Fruit fly (Drosophila melanogaster) whole organism, embryonic: ENCODE measurements around the gene Prosbeta2R2.

Source experiments
- Adf1 ChIP-seq: fragments of 200-800 bp; sonication (Bioruptor generic); IDR thresholded peaks from 2 replicates; pipeline ENCODE4 v1.3.6; 2022; ENCODE audit warnings: missing biosample characterization, missing genetic modification characterization
- Awh ChIP-seq: fragments of 200-800 bp; sonication (Bioruptor generic); IDR thresholded peaks from 2 replicates; pipeline ENCODE4, ENCODE4 v1.3.6; 2022; ENCODE audit warnings: missing biosample characterization, missing genetic modification characterization
- Bgb ChIP-seq: fragments of 200-800 bp; sonication (Bioruptor generic); IDR thresholded peaks from 2 replicates; pipeline ENCODE4 v1.3.6; 2022; ENCODE audit warnings: missing biosample characterization, missing genetic modification characterization; ENCODE audit not compliant: partially characterized antibody
- Blimp-1 ChIP-seq: fragments of 200-800 bp; sonication (Bioruptor generic); optimal IDR thresholded peaks from 3 replicates; lab custom pipeline; 2018; ENCODE audit warnings: missing biosample characterization, missing genetic modification characterization, mild to moderate bottlenecking, moderate library complexity, missing genetic modification reagents
- BtbVII ChIP-seq: fragments of 200-800 bp; sonication (Bioruptor generic); optimal IDR thresholded peaks from 3 replicates; lab custom pipeline; 2017; ENCODE audit warnings: missing biosample characterization, mild to moderate bottlenecking, missing genetic modification characterization
- CG10274 ChIP-seq: fragments of 200-800 bp; sonication (Bioruptor generic); optimal IDR thresholded peaks from 3 replicates; lab custom pipeline; 2017; ENCODE audit warnings: missing biosample characterization, mild to moderate bottlenecking, missing genetic modification characterization
- CG10366 ChIP-seq: fragments of 200-800 bp; sonication (Bioruptor generic); IDR thresholded peaks from 2 replicates; pipeline ENCODE4 v1.3.6; 2022; ENCODE audit warnings: missing biosample characterization, missing genetic modification characterization
- CG11247 ChIP-seq: fragments of 200-800 bp; sonication (Bioruptor generic); IDR thresholded peaks from 2 replicates; pipeline ENCODE4 v1.3.6; 2022; ENCODE audit warnings: missing biosample characterization, missing genetic modification characterization
- CG12769 ChIP-seq: fragments of 200-800 bp; sonication (Bioruptor generic); optimal IDR thresholded peaks from 2 replicates; lab custom pipeline; 2019; ENCODE audit warnings: missing biosample characterization, mild to moderate bottlenecking, missing genetic modification characterization, moderate library complexity
- CG1529 ChIP-seq: fragments of 200-800 bp; sonication (Bioruptor generic); optimal IDR thresholded peaks from 3 replicates; lab custom pipeline; 2018; ENCODE audit warnings: missing biosample characterization, missing genetic modification characterization
- CG1832 ChIP-seq: fragments of 200-800 bp; sonication (Bioruptor generic); optimal IDR thresholded peaks from 2 replicates; lab custom pipeline; 2017; ENCODE audit warnings: missing biosample characterization, mild to moderate bottlenecking, missing genetic modification characterization, inconsistent platforms
- CG31388 ChIP-seq: fragments of 200-800 bp; sonication (Bioruptor generic); optimal IDR thresholded peaks from 2 replicates; lab custom pipeline; 2016; ENCODE audit warnings: missing biosample characterization, missing genetic modification characterization
- CG32767 ChIP-seq: fragments of 200-800 bp; sonication (Bioruptor generic); IDR thresholded peaks from 2 replicates; pipeline ENCODE4 v1.3.6; 2022; ENCODE audit warnings: missing biosample characterization, missing genetic modification characterization
- CG34376 ChIP-seq: fragments of 200-800 bp; sonication (Bioruptor generic); optimal IDR thresholded peaks from 2 replicates; lab custom pipeline; 2018; ENCODE audit warnings: missing biosample characterization, mild to moderate bottlenecking, missing genetic modification characterization
- CG3995 ChIP-seq: fragments of 200-800 bp; sonication (Bioruptor generic); optimal IDR thresholded peaks from 3 replicates; lab custom pipeline; 2016; ENCODE audit warnings: missing biosample characterization, missing genetic modification characterization
- CG42726 ChIP-seq: fragments of 200-800 bp; sonication (Bioruptor generic); IDR thresholded peaks from 2 replicates; pipeline ENCODE4 v1.3.6; 2022; ENCODE audit warnings: missing biosample characterization, missing genetic modification characterization; ENCODE audit not compliant: partially characterized antibody
- CG6765 ChIP-seq: fragments of 200-800 bp; sonication (Bioruptor generic); optimal IDR thresholded peaks from 3 replicates; lab custom pipeline; 2017; ENCODE audit warnings: missing biosample characterization, mild to moderate bottlenecking, missing genetic modification characterization
- CG7745 ChIP-seq: fragments of 200-800 bp; sonication (Bioruptor generic); optimal IDR thresholded peaks from 2 replicates; lab custom pipeline; 2018; ENCODE audit warnings: missing biosample characterization, mild to moderate bottlenecking, missing genetic modification characterization, moderate library complexity
- CG8281 ChIP-seq: fragments of 200-800 bp; sonication (Bioruptor generic); optimal IDR thresholded peaks from 2 replicates; lab custom pipeline; 2018; ENCODE audit warnings: missing biosample characterization, mild to moderate bottlenecking, missing genetic modification characterization, moderate library complexity
- CG8478 ChIP-seq: fragments of >200 bp; optimal IDR thresholded peaks from 2 replicates; lab custom pipeline; 2018
- CG9437 ChIP-seq: fragments of 200-800 bp; sonication (Bioruptor generic); optimal IDR thresholded peaks from 2 replicates; lab custom pipeline; 2018; ENCODE audit warnings: missing biosample characterization, mild to moderate bottlenecking, missing genetic modification characterization
- Doc3 ChIP-seq: fragments of 200-800 bp; sonication (Bioruptor generic); IDR thresholded peaks from 3 replicates; pipeline ENCODE4 v1.3.6; 2022; ENCODE audit warnings: missing biosample characterization, missing genetic modification characterization; ENCODE audit not compliant: partially characterized antibody
- Eip74EF ChIP-seq, 2 experiments: fragments of 200-800 bp in 1 of 2; fragments of >200 bp in 1 of 2; sonication (Bioruptor generic) in 1 of 2; optimal IDR thresholded peaks; 2 replicates each; lab custom pipeline; 2017 to 2019; ENCODE audit warnings: missing biosample characterization in 2 of 2, missing genetic modification characterization in 2 of 2, mild to moderate bottlenecking in 1 of 2, moderate library complexity in 1 of 2
- Gug ChIP-seq: fragments of 200-800 bp; sonication (Bioruptor generic); IDR thresholded peaks from 4 replicates; pipeline ENCODE4 v1.3.6; 2022; ENCODE audit warnings: missing biosample characterization, missing genetic modification characterization
- HHEX ChIP-seq: fragments of 200-800 bp; sonication (Bioruptor generic); optimal IDR thresholded peaks from 3 replicates; lab custom pipeline; 2017; ENCODE audit warnings: missing biosample characterization, mild to moderate bottlenecking, missing genetic modification characterization, missing genetic modification reagents
- Hmx ChIP-seq: fragments of 200-800 bp; sonication (Bioruptor generic); optimal IDR thresholded peaks from 2 replicates; lab custom pipeline; 2016; ENCODE audit warnings: missing biosample characterization, missing genetic modification characterization
- Hr3 ChIP-seq: fragments of 200-800 bp; sonication (Bioruptor generic); optimal IDR thresholded peaks from 3 replicates; lab custom pipeline; 2016; ENCODE audit warnings: missing biosample characterization, missing genetic modification characterization
- Nf-YA ChIP-seq: fragments of 200-800 bp; sonication (Bioruptor generic); IDR thresholded peaks from 2 replicates; pipeline ENCODE4 v1.3.6; 2022; ENCODE audit warnings: missing biosample characterization, missing genetic modification characterization
- Opbp ChIP-seq: fragments of 200-800 bp; sonication (Bioruptor generic); IDR thresholded peaks from 3 replicates; pipeline ENCODE4 v1.3.6; 2022; ENCODE audit warnings: missing biosample characterization, missing genetic modification characterization; ENCODE audit not compliant: partially characterized antibody
- Poxn ChIP-seq: fragments of 200-800 bp; sonication (Bioruptor generic); IDR thresholded peaks from 2 replicates; pipeline ENCODE4 v1.3.6; 2022; ENCODE audit warnings: missing biosample characterization, missing genetic modification characterization
- Usf ChIP-seq: fragments of 200-800 bp; sonication (Bioruptor generic); optimal IDR thresholded peaks from 2 replicates; lab custom pipeline; 2017; ENCODE audit warnings: missing genotype, missing biosample characterization, missing genetic modification characterization
- corto ChIP-seq: fragments of 200-800 bp; sonication (Bioruptor generic); optimal IDR thresholded peaks from 2 replicates; lab custom pipeline; 2016; ENCODE audit warnings: missing biosample characterization, mild to moderate bottlenecking, missing genetic modification characterization, moderate library complexity
- dati ChIP-seq: fragments of 200-800 bp; sonication (Bioruptor generic); IDR thresholded peaks from 2 replicates; pipeline ENCODE4 v1.3.6; 2022; ENCODE audit warnings: missing biosample characterization, missing genetic modification characterization
- exex ChIP-seq: fragments of 200-800 bp; sonication (Bioruptor generic); optimal IDR thresholded peaks from 4 replicates; lab custom pipeline; 2018; ENCODE audit warnings: missing biosample characterization, mild to moderate bottlenecking, missing genetic modification characterization, moderate library complexity
- fd102C ChIP-seq: fragments of 200-800 bp; sonication (Bioruptor generic); optimal IDR thresholded peaks from 2 replicates; lab custom pipeline; 2018; ENCODE audit warnings: missing biosample characterization, mild to moderate bottlenecking, missing genetic modification characterization, moderate library complexity
- gsb-n ChIP-seq: fragments of 200-800 bp; sonication (Bioruptor generic); optimal IDR thresholded peaks from 3 replicates; lab custom pipeline; 2018; ENCODE audit warnings: missing biosample characterization, mild to moderate bottlenecking, missing genetic modification characterization
- ham ChIP-seq: fragments of 200-800 bp; sonication (Bioruptor generic); IDR thresholded peaks from 2 replicates; pipeline ENCODE4 v1.3.6; 2022; ENCODE audit warnings: missing biosample characterization, missing genetic modification characterization
- jumu ChIP-seq: fragments of 200-800 bp; sonication (Bioruptor generic); optimal IDR thresholded peaks from 3 replicates; lab custom pipeline; 2016; ENCODE audit warnings: missing biosample characterization, missing genetic modification characterization
- kay ChIP-seq: fragments of 200-800 bp; sonication (Bioruptor generic); optimal IDR thresholded peaks from 2 replicates; lab custom pipeline; 2016; ENCODE audit warnings: missing biosample characterization, missing genetic modification characterization
- lola ChIP-seq, 3 experiments: fragments of >200 bp in 2 of 3; fragments of 200-800 bp in 1 of 3; sonication (Bioruptor generic) in 1 of 3; optimal IDR thresholded peaks; 2 replicates each; lab custom pipeline; 2017 to 2019; ENCODE audit warnings: missing biosample characterization in 3 of 3, missing genetic modification characterization in 3 of 3, mild to moderate bottlenecking in 1 of 3, moderate library complexity in 1 of 3
- nerfin-2 ChIP-seq: fragments of 200-800 bp; sonication (Bioruptor generic); IDR thresholded peaks from 2 replicates; pipeline ENCODE4 v1.3.6; 2022; ENCODE audit warnings: missing biosample characterization, missing genetic modification characterization; ENCODE audit not compliant: partially characterized antibody
- pnt ChIP-seq: fragments of 200-800 bp; sonication (Bioruptor generic); optimal IDR thresholded peaks from 3 replicates; lab custom pipeline; 2016; ENCODE audit warnings: missing biosample characterization, missing genetic modification characterization
- repo ChIP-seq: fragments of 200-800 bp; sonication (Bioruptor generic); optimal IDR thresholded peaks from 2 replicates; lab custom pipeline; 2016; ENCODE audit warnings: missing biosample characterization, missing genetic modification characterization
- sd ChIP-seq: fragments of 200-800 bp; sonication (Bioruptor generic); optimal IDR thresholded peaks from 3 replicates; lab custom pipeline; 2018; ENCODE audit warnings: missing biosample characterization, mild to moderate bottlenecking, missing genetic modification characterization, moderate library complexity
- sim ChIP-seq: fragments of 200-800 bp; sonication (Bioruptor generic); IDR thresholded peaks from 2 replicates; pipeline ENCODE4 v1.3.6; 2022; ENCODE audit warnings: missing biosample characterization, missing genetic modification characterization
- sqz ChIP-seq: fragments of 200-800 bp; sonication (Bioruptor generic); optimal IDR thresholded peaks from 3 replicates; lab custom pipeline; 2018; ENCODE audit warnings: missing biosample characterization, mild to moderate bottlenecking, missing genetic modification characterization
- vnd ChIP-seq: fragments of 200-800 bp; sonication (Bioruptor generic); IDR thresholded peaks from 3 replicates; pipeline ENCODE4 v1.3.6; 2022; ENCODE audit warnings: missing biosample characterization, missing genetic modification characterization; ENCODE audit not compliant: partially characterized antibody

Prosbeta2R2 gene

DNA sequence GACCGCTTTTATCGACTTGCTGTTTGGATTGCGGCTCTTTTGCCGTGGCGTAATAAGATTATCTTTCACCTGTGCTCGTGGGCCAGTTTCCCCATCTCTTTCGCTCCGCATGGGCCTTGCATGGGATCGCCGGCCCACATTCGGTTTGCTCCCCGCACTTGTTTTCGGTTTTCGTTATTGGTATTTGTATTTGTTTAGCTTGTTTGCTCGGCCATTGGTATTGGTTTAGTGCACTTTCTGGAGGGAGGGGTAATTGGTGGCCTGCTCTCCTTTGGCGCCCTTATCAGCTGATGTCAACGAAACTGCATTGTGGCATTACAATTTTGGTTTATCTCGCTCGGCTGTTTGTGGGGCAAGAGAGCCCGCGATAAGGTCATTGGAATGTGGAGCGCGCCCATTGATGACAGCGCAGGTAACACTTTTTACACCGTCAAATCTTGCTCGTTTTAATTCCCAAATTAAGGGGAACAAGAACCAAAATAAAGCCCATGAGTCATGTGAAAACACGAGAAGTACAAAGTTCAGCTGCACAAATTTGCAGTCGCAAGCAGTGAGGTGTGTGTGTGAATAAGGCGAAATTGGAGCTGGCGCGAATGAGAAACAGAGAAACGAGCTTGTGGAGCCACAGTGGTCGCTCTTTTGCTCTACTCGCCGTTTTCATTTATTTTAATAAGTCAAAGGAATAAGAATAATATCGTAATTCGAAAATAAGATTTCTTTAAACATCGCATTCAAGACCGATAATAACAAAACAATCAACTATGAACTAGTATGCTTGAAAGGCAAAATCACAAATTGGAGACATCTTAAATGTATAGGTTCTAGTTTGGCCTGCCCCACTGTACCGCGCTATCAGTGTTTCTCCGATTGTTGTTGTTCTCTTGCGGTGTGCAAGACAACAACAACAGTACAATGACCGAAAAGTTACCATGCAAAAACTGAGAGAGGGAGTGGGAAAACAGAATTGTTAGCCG lies 3.7 kb downstream of the Prosbeta2R2 start (continued):
- TF ChIP-seq CG8478 (no peak), Bgb (no peak), CG7745 (tag; lab: Kevin White, UChicago) (peak; percentile 98), ham (GFP tag; lab: Robert Waterston, UW) (0 out of 2 replicates have a peak, but pooled peaks have one; percentile 14), Poxn (GFP tag; lab: Robert Waterston, UW) (no peak), CG34376 (GFP tag; lab: Kevin White, UChicago) (no peak), Hmx (GFP tag; lab: Kevin White, UChicago) (peak; percentile 24), Usf (GFP tag; lab: Kevin White, UChicago) (peak; percentile 92), CG1832 (GFP tag; lab: Kevin White, UChicago) (no peak), Doc3 (GFP tag; lab: Robert Waterston, UW) (no peak), exex (peak; percentile 74), Hr3 (peak; percentile 94), corto (GFP tag; lab: Kevin White, UChicago) (peak; percentile 84), Nf-YA (peak; percentile 97), repo (GFP tag; lab: Kevin White, UChicago) (peak; percentile 99), jumu (GFP tag; lab: Kevin White, UChicago) (peak; percentile 97), Blimp-1 (GFP tag; lab: Kevin White, UChicago) (peak; percentile 98), HHEX (peak; percentile 98), pnt (GFP tag; lab: Kevin White, UChicago) (peak; percentile 98), sd (peak; percentile 86), CG11247 (GFP tag; lab: Robert Waterston, UW) (peak; percentile 90), sqz (GFP tag; lab: Kevin White, UChicago) (peak; percentile 97), Opbp (GFP tag; lab: Robert Waterston, UW) (no peak), BtbVII (GFP tag; lab: Kevin White, UChicago) (peak; percentile 90), CG31388 (peak; percentile 96), CG32767 (GFP tag; lab: Robert Waterston, UW) (peak; percentile 90), CG9437 (GFP tag; lab: Kevin White, UChicago) (peak; percentile 44), CG10366 (GFP tag; lab: Robert Waterston, UW) (peak; percentile 88), Eip74EF (GFP tag; optimal IDR thresholded peaks at IDR 0.05; lab: Kevin White, UChicago) (peak in 1 of 2 experiments; percentile 89), dati (peak; percentile 96), kay (GFP tag; lab: Kevin White, UChicago) (peak; percentile 95), fd102C (GFP tag; lab: Kevin White, UChicago) (peak; percentile 100), lola (GFP tag; optimal IDR thresholded peaks at IDR 0.05; lab: Kevin White, UChicago) (peak in 1 of 3 experiments; percentile 97), Adf1 (GFP tag; lab: Robert Waterston, UW) (no peak), nerfin-2 (GFP tag; lab: Robert Waterston, UW) (no peak; the same call in 1 of the 2 replicates), CG3995 (GFP tag; lab: Kevin White, UChicago) (no peak), Gug (GFP tag; lab: Robert Waterston, UW) (peak; percentile 77; the same call in 2 of the 4 replicates), sim (GFP tag; lab: Robert Waterston, UW) (peak; percentile 99), CG10274 (GFP tag; lab: Kevin White, UChicago) (peak; percentile 85), Awh (peak; percentile 100), CG8281 (tag; lab: Kevin White, UChicago) (peak; percentile 86), CG42726 (GFP tag; lab: Robert Waterston, UW) (no peak), CG12769 (tag; lab: Kevin White, UChicago) (peak; percentile 81), vnd (GFP tag; lab: Robert Waterston, UW) (no peak), CG1529 (GFP tag; lab: Kevin White, UChicago) (peak; percentile 99), CG6765 (peak; percentile 56), gsb-n (tag; lab: Kevin White, UChicago) (peak; percentile 99)
